Fruit fly (Drosophila melanogaster) S2 (cell line): ENCODE measurements around the gene CG18662.
A peak's percentile ranks its signal among the peaks of the same experiment; 100 is the strongest.

ENCODE experiments used
- CG8478 ChIP-seq: fragments of >200 bp; optimal IDR thresholded peaks from 2 replicates; lab custom pipeline; 2018
- CTCF ChIP-seq, 2 experiments: fragments of >200 bp; optimal IDR thresholded peaks; 2 replicates each; lab custom pipeline; 2018

The CG18662 gene

DNA sequence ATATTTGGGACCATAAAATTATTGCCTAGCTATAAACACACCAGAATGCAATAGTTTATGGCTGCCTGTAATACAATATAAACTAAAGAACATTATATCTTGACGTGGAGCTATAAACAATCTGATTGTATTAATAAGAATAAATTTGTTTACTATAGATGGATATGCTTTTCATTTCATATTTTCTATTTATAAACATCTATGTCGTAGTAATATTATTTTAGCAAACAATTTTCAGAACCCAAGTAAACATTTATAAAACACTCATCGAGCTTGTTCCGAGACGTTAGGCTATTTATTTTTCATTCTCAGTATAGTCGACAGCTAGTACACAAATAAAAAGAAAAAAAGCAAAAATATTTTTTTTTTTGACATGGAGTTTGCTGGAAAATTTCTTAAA, at the start of gene CG18662:
Gene CG18662 (plus strand): TSS at position 301 of the 400 bp plus-strand sequence.
- TF ChIP-seq CG8478 (lab: Kevin White, UChicago) (no peak), CTCF (optimal IDR thresholded peaks at IDR 0.05; lab: Kevin White, UChicago) (no peak)

DNA sequence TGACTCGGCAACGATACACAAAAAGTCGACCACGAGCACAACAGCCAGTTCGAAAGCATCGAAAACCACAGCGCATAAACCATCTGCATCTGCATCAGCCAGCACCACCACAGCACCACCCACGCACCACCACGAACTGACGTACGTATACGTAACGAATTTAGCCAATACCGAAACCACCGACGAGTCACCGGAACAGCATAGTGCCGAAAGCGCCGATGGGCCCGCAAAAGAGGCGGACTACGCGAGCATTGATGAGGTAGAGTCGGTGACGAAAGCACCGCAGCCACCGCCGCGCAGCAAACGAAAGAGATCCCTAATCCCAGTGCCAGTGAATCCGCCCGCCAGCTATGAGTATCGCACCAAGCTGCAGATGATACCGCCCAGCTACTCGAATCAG, 49.3 kb upstream of the CG18662 start:
- TF ChIP-seq CG8478 (lab: Kevin White, UChicago) (no peak), CTCF (optimal IDR thresholded peaks at IDR 0.05; lab: Kevin White, UChicago) (no peak)

DNA sequence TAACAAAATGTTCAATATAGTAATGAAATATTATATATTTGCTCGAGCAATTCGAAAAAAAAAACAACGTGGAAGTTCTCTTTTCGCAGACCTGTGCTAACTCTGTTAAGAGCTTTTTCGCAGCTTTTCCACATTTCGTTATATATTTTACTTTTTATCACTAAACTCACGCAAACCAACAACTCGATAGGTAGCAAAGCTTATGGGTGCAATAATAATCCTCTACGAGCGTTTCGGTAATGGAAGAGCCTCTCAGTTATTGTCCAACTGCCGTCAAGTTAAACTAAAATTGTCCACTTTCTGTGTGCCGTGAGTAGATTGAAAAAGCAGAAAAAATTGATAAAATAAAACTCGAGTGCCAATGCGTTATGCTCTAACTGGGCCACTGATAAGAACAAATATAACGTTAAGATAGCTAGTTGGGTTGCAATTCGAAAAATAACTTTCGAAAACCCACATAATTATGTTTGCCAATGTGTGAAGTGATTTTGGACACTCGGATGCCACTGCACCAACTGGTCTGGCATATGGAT, 46.7 kb upstream of the CG18662 start, which contains the start of gene Tsp29Fa:
Gene Tsp29Fa (plus strand): TSS at position 253 of the 533 bp plus-strand sequence.
- TF ChIP-seq CTCF (optimal IDR thresholded peaks at IDR 0.05; lab: Kevin White, UChicago) (no peak), CG8478 (lab: Kevin White, UChicago) (no peak)

DNA sequence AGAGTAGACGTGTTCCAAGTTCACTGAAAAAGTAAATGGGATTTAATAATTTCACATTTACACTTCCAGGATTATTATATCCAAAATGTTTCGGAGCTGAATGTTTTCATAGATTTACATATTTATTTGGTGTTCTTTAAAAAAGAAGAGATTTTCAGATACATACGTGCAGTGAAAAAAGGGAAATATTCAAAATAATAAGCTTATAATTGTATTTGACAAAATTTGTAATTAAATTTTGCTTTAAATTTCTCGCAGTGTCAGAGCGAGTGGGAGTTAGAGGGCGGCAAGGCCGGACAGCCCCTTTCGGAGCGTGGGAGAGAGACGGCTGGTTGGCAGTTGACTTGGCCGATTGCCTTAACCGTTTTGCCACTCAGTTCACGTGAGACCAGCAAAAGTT, 43.5 kb upstream of the CG18662 start, which contains the start of gene Tsp29Fb:
Gene Tsp29Fb (plus strand): TSS at position 388 of the 400 bp plus-strand sequence.
- TF ChIP-seq CTCF (optimal IDR thresholded peaks at IDR 0.05; lab: Kevin White, UChicago): no peak
- TF ChIP-seq CG8478 (lab: Kevin White, UChicago): no peak

DNA sequence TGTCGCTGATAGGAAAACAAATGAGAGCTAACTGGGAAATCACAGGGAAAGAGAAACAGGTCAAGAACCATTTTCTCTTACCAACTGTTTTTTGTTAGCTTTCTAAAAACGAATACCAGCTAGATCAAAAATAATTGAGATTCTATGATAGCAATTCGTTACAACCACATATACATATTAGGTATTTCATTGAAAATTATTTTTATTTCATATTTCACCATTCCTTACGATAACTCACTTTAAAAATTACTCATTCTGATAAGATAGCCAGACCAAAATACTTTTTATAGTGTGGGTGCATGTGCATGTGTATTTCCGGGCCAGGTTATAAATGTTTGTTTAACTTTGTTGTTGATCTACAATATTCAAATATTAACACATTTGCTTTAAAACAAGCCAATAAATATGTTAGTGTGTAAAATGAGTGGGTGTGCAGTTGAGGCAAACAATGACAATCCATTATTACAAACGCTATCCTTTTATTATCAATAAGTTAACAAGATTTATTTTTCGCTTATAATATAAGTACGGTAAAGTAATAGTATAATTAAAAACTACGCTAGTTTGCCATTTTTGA, 42.5 kb upstream of the CG18662 start:
- TF ChIP-seq CG8478 (lab: Kevin White, UChicago): no peak
- no peak for TF ChIP-seq CTCF (optimal IDR thresholded peaks at IDR 0.05; lab: Kevin White, UChicago)

DNA sequence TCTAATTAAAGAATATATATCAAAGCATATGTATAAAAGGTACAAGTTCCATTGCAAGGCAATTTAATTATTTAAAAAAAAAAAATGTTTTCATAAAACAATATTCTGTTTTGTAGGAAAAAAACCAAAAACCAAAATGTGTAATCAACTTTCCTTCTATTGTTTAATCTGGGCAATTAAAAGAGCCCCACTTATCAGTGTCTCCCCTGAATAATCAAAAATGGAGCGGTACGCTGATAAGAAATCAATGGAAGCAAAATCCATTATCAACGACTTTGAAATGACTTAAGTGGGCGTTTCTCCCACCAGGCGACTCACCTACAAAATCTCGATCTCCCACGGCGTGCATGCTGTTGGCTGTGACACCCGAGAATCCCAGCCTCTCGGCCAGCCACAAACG, 39.8 kb upstream of the CG18662 start:
- TF ChIP-seq CG8478 (lab: Kevin White, UChicago) (no peak), CTCF (optimal IDR thresholded peaks at IDR 0.05; lab: Kevin White, UChicago) (no peak)

DNA sequence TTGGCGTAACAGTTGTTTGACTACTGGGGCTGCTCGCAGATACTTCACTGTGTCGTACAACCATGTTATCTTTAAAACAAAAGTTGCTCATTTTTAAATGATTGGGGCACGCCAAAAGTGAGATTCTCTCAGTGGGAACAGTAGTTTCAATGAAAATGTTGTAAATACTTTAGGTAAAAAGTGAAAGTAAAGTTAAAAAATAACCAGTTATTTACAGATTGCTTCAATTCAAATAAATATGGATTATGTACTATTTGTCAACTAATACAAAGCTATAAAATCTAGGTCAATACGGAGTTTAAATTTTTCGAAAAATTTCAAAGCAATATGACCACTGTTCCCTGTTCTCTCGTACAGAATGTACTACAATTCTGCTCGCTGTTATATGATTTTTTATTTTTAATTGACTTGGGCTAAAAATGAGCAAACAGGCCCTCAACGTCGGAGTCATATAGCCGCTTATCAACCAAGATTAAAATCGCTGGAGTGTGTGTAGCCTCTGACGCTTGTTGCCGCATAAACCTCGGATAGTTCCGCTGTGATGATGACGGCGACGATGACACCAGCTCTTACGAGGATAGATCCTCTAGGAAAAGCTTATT, 38.6 kb upstream of the CG18662 start, which contains the start of gene Argl:
Gene Argl (minus strand): TSS at position 370 of the 602 bp plus-strand sequence.
- TF ChIP-seq CG8478 (lab: Kevin White, UChicago): no peak

DNA sequence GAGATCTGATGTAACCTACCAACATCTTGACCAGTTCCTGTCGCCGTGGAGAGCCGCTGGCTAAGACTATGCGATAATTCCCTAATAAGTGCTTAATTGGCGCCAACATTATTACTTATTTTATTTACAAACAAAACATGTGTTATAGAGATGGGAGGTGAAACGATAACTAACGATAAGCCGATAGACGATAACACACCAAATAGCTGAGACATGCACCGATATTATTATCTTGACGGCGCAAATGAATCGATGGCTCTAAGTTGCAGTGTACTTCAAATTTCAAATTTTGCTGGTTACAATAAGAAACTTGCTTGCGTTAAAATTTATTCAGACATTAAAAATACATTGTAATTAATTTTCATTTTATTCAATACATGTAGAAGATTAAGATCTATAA, 37.3 kb upstream of the CG18662 start, which contains the start of gene CG9515:
Gene CG9515 (minus strand): TSS at position 148 of the 400 bp plus-strand sequence.
- peak in 1 of 2 experiments; percentile 31 for TF ChIP-seq CTCF (optimal IDR thresholded peaks at IDR 0.05; lab: Kevin White, UChicago)
- no peak for TF ChIP-seq CG8478 (lab: Kevin White, UChicago)

DNA sequence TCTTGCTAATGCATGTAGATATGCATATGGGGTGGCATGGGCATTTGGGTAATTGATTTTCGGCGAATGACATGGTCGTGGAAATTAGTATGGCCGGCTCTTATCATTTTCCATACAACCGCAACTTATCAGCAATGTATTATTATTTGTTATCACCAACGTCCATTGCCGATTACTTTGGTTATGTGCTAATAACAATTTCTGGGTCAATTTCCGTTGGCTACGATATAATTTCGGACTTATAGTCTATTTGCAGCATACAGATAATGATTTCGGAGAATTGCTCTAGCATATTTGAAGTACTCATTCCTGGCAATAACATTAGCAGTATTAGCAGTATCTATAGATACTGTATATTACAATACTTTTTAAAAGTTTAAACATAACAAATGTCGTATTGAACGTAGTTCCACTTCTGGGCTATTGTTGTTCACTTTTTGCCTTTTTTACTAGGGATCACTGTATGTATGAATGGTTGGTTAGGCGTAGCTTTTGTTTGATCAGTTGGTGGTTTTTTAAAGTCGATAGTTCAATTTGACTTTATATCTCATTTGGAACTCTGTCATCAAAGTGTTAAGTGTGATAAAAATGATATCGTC, 33.6 kb upstream of the CG18662 start, which contains the start of gene CG46397:
Gene CG46397 (plus strand): TSS at position 549 of the 599 bp plus-strand sequence.
- TF ChIP-seq CG8478 (lab: Kevin White, UChicago): no peak
- TF ChIP-seq CTCF (optimal IDR thresholded peaks at IDR 0.05; lab: Kevin White, UChicago): no peak

DNA sequence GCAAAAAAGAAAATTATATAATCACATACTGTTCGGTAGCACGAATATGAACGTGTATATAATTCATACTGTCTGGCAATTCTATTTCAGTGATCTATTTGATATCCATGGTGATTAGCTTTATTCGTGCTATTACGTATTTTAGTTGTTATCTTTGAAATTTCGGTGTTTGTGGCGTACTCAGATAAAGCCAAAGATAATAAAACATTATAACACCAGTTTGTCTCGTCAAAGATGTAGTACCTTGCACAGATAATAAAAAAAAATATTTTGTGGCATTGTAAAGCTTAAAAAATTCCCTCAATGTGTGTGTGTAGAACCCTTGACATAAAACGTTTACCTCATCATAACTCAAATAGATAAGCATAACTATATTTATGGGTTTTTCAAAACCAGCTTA, 32.5 kb upstream of the CG18662 start:
- TF ChIP-seq CG8478 (lab: Kevin White, UChicago) (no peak), CTCF (optimal IDR thresholded peaks at IDR 0.05; lab: Kevin White, UChicago) (no peak)

DNA sequence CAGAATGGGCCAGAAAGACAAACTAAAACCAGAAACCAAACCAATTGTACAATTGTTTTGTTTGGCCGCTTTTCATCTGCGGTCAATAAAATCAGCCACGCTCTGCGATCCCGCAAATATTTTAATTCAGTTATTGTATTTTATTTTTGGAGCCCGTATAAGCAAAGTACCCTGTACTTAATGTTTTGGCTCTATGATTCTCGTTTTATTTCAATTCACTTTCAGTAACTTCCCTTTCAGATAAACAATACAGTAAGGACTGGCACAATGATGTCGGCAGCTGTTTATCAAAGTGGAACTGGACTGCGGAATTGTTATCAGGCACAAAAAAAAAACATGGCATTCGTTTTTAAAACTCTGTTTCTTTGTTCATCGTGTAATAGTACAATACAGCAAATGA, 31.8 kb upstream of the CG18662 start:
- TF ChIP-seq CG8478 (lab: Kevin White, UChicago): no peak
- no peak for TF ChIP-seq CTCF (optimal IDR thresholded peaks at IDR 0.05; lab: Kevin White, UChicago)

DNA sequence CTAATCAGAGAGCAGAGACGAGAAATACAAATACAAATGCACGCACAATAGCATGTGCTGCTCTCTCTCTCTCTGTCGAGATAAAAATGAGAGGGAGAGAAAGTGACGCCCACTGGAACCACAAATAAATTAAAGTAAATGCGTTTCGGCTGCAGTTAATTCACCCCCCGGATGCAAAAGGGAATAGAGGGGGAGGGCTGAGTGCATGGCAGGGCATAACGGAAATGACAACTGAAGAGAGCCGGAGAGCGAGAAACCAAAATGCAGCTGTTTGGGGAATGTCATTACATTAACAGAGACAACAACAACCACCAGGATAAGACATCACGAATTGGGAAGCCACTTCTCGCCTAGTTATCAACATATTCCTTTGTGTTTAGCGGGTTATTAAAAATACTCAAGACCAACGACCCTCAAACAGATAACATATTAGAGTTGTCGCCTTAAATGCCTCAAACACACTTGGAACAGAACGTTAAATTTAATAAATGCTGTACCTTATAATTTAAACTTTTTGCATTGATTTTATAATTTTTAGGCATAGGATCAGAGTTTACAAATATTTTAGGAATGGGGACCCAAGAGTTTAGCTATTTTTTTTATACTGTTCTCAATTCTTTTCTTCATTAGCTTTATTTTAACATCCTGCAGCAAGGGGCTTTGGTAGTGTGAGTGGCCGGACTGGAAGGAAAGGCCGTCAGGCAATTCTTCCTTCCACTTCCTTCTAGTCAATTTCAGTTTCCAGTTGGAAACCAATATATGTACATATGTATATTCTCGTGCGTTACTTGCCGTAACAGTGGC, 30.3 kb upstream of the CG18662 start:
- no peak for TF ChIP-seq CG8478 (lab: Kevin White, UChicago)
- no peak for TF ChIP-seq CTCF (optimal IDR thresholded peaks at IDR 0.05; lab: Kevin White, UChicago)

DNA sequence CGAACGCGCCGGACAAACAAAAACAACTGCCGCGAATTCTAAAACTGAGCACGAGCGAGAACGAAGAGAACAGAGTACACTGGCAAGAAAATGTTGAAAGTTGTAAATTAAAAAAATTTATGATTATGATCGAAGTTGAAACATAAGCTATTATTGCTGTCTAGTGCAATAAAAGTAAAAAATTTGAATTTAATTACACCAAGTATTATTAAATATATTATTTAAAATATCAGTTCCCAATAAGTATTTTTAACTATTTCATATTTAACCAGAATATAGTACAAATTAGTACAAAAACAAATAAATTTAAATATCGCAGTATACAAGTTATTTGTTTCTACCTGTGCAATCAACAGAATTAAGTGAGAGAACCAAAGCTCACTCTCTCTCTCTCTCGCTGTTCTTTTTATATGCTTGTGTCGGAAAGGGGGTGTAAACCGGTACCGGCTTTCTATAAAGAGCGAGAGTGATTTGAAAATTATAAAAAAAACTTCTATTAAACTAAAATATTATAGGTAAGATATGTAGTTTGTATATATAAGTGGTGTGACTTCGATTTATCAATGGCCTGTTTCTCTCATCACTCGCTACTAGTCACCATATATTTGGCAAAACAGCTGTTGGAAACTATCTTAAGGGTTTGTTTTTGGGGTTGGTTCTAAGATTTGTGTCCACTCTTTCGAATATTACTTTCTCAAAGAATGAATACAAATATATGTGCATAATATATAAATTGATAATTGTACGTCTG, 29.1 kb upstream of the CG18662 start, which contains the start of gene C1GalTA:
Gene C1GalTA (minus strand): TSS at position 33 of the 751 bp plus-strand sequence.
- TF ChIP-seq CTCF (optimal IDR thresholded peaks at IDR 0.05; lab: Kevin White, UChicago) (no peak), CG8478 (lab: Kevin White, UChicago) (peak; percentile 1)
